Worm (Caenorhabditis elegans) whole organism, young adult: Measurements from ENCODE around the gene E02H4.8.

ENCODE experiments used
- ZK185.1 ChIP-seq: sonication (generic microtip); optimal IDR thresholded peaks from 2 replicates; lab custom pipeline; 2016; ENCODE audit warnings: mild to moderate bottlenecking, missing genetic modification characterization, missing compliant biosample characterization; ENCODE audit not compliant: poor library complexity, severe bottlenecking
- ama-1 ChIP-seq, 3 experiments: fragments of 150-350 bp in 1 of 3; sonication (generic microtip) in 2 of 3; optimal IDR thresholded peaks; 2 replicates each; lab custom pipeline; 2014 to 2018; ENCODE audit warnings: missing biosample characterization in 2 of 3, missing genetic modification characterization in 2 of 3, missing genetic modification reagents in 2 of 3
- bed-2 ChIP-seq: fragments of 200-800 bp; sonication (Bioruptor generic); IDR thresholded peaks from 2 replicates; pipeline ENCODE4 v1.3.6; 2022; ENCODE audit warnings: missing genetic modification reagents, missing genetic modification characterization, missing compliant biosample characterization
- dpl-1 ChIP-seq: fragments of 150-350 bp; optimal IDR thresholded peaks from 2 replicates; lab custom pipeline; 2014; ENCODE audit warnings: missing biosample characterization, missing genetic modification reagents, missing genetic modification characterization
- hmg-20 ChIP-seq: fragments of 200-800 bp; sonication (Bioruptor generic); IDR thresholded peaks from 2 replicates; pipeline ENCODE4 v1.3.6; 2022; ENCODE audit warnings: missing genetic modification reagents, missing genetic modification characterization, missing compliant biosample characterization
- let-526 ChIP-seq: fragments of 200-800 bp; sonication (Bioruptor generic); IDR thresholded peaks from 2 replicates; pipeline ENCODE4 v1.3.6; 2022; ENCODE audit warnings: missing genetic modification reagents, missing genetic modification characterization, missing compliant biosample characterization
- nfya-1 ChIP-seq: sonication (generic microtip); optimal IDR thresholded peaks from 2 replicates; lab custom pipeline; 2017; ENCODE audit warnings: antibody characterized with exemption, missing compliant biosample characterization, missing genetic modification characterization, borderline replicate concordance; ENCODE audit not compliant: insufficient read depth
- nhr-90 ChIP-seq: sonication (generic microtip); optimal IDR thresholded peaks from 2 replicates; lab custom pipeline; 2016; ENCODE audit warnings: missing genotype, mild to moderate bottlenecking, missing genetic modification characterization, missing compliant biosample characterization
- pha-4 ChIP-seq: fragments of 150-350 bp; sonication (generic microtip); optimal IDR thresholded peaks from 2 replicates; lab custom pipeline; 2014; ENCODE audit warnings: missing biosample characterization, missing genetic modification reagents, missing genetic modification characterization
- snpc-1.1 ChIP-seq: sonication (generic microtip); optimal IDR thresholded peaks from 2 replicates; lab custom pipeline; 2017; ENCODE audit warnings: missing genetic modification characterization, mild to moderate bottlenecking, missing compliant biosample characterization, antibody characterized with exemption, moderate library complexity, missing genotype, missing genetic modification reagents; ENCODE audit not compliant: insufficient read depth
- snpc-4 ChIP-seq, 5 experiments: fragments of 150-350 bp in 1 of 5; sonication (generic microtip) in 4 of 5; optimal IDR thresholded peaks; 2 replicates each; lab custom pipeline; 2014 to 2018; ENCODE audit warnings: missing genetic modification characterization in 5 of 5, missing biosample characterization in 3 of 5, antibody characterized with exemption in 2 of 5, mild to moderate bottlenecking in 2 of 5, missing compliant biosample characterization in 2 of 5, missing genotype in 2 of 5, moderate library complexity in 2 of 5, missing genetic modification reagents in 1 of 5
- unc-130 ChIP-seq: sonication (generic microtip); optimal IDR thresholded peaks from 2 replicates; lab custom pipeline; 2016; ENCODE audit warnings: missing genetic modification reagents, missing genetic modification characterization, missing compliant biosample characterization
- ztf-22 ChIP-seq: fragments of 200-800 bp; sonication (Bioruptor generic); optimal IDR thresholded peaks from 2 replicates; lab custom pipeline; 2018; ENCODE audit warnings: mild to moderate bottlenecking, missing genetic modification characterization, moderate library complexity, missing compliant biosample characterization

DNA sequence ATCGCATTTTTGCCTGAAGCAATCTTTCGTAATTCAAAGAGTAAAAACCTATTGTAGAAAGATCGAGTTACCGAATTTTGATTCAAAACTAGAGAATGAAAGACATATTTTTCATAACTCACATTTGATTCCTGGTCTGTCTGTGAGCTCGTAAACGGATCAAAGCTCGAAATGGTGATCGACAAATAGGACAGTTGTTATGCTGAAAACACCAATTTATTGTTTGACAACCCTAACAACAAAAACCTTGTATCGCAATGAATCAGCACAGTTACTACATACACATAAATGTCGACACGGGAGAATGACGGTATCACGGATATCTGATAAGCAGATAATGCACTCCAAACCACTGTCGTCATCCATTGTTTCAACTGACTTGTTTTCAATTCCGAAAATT is 46.3 kb upstream of the E02H4.8 start:
- TF ChIP-seq let-526 (GFP tag; lab: Robert Waterston, UW) (no peak), nhr-90 (no peak), unc-130 (GFP tag; lab: Kevin White, UChicago) (no peak), ama-1 (optimal IDR thresholded peaks at IDR 0.05; lab: Kevin White, UChicago) (no peak), ama-1 (GFP tag; optimal IDR thresholded peaks at IDR 0.05; lab: Kevin White, UChicago) (no peak), nfya-1 (tag; lab: Kevin White, UChicago) (no peak), ztf-22 (GFP tag; lab: Kevin White, UChicago) (no peak), pha-4 (no peak), snpc-4 (GFP tag; optimal IDR thresholded peaks at IDR 0.05; lab: Kevin White, UChicago) (no peak), snpc-4 (tag; optimal IDR thresholded peaks at IDR 0.05; lab: Kevin White, UChicago) (no peak), bed-2 (GFP tag; lab: Robert Waterston, UW) (no peak), hmg-20 (no peak), snpc-1.1 (tag; lab: Kevin White, UChicago) (no peak), ZK185.1 (tag; lab: Kevin White, UChicago) (no peak), dpl-1 (GFP tag; lab: Kevin White, UChicago) (no peak)
